Fruit fly (Drosophila melanogaster) whole organism, pupa: ENCODE data around the gene Arr2.

Source experiments
- CG10348 ChIP-seq: fragments of 200-800 bp; sonication (Bioruptor generic); IDR thresholded peaks from 2 replicates; pipeline ENCODE4 v1.3.6; 2022; ENCODE audit warnings: missing biosample characterization, missing genetic modification characterization
- CG12605 ChIP-seq: fragments of 200-800 bp; sonication (Bioruptor generic); IDR thresholded peaks from 2 replicates; pipeline ENCODE4 v1.3.6; 2022; ENCODE audit warnings: missing biosample characterization, missing genetic modification characterization
- CG13204 ChIP-seq: fragments of 200-800 bp; sonication (Bioruptor generic); optimal IDR thresholded peaks from 2 replicates; lab custom pipeline; 2018; ENCODE audit warnings: missing biosample characterization, mild to moderate bottlenecking, missing genetic modification characterization, moderate library complexity
- CG14655 ChIP-seq: fragments of 200-800 bp; sonication (Bioruptor generic); optimal IDR thresholded peaks from 3 replicates; lab custom pipeline; 2017; ENCODE audit warnings: mild to moderate bottlenecking, missing biosample characterization, missing genetic modification reagents, missing genetic modification characterization
- CG15710 ChIP-seq: fragments of 200-800 bp; sonication (Bioruptor generic); optimal IDR thresholded peaks from 2 replicates; lab custom pipeline; 2018; ENCODE audit warnings: missing biosample characterization, mild to moderate bottlenecking, missing genetic modification characterization, moderate library complexity
- CG17806 ChIP-seq: fragments of 200-800 bp; sonication (Bioruptor generic); optimal IDR thresholded peaks from 2 replicates; lab custom pipeline; 2018; ENCODE audit warnings: missing biosample characterization, mild to moderate bottlenecking, missing genetic modification characterization, moderate library complexity
- CG32121 ChIP-seq: fragments of 200-800 bp; sonication (Bioruptor generic); IDR thresholded peaks from 2 replicates; pipeline ENCODE4 v1.3.6; 2022; ENCODE audit warnings: missing biosample characterization, missing genetic modification characterization
- CG34367 ChIP-seq: fragments of 200-800 bp; sonication (Bioruptor generic); optimal IDR thresholded peaks from 2 replicates; lab custom pipeline; 2018; ENCODE audit warnings: missing biosample characterization, mild to moderate bottlenecking, missing genetic modification characterization
- CG4496 ChIP-seq: fragments of 200-800 bp; sonication (Bioruptor generic); IDR thresholded peaks from 3 replicates; pipeline ENCODE4 v1.3.6; 2022; ENCODE audit warnings: missing biosample characterization, missing genetic modification characterization
- CG8159 ChIP-seq: fragments of 200-800 bp; sonication (Bioruptor generic); optimal IDR thresholded peaks from 3 replicates; lab custom pipeline; 2018; ENCODE audit warnings: missing biosample characterization, mild to moderate bottlenecking, missing genetic modification characterization, moderate library complexity
- CG8301 ChIP-seq: fragments of 200-800 bp; sonication (Bioruptor generic); optimal IDR thresholded peaks from 2 replicates; lab custom pipeline; 2018; ENCODE audit warnings: missing biosample characterization, mild to moderate bottlenecking, missing genetic modification characterization
- CG9948 ChIP-seq: fragments of 200-800 bp; sonication (Bioruptor generic); optimal IDR thresholded peaks from 2 replicates; lab custom pipeline; 2018; ENCODE audit warnings: missing biosample characterization, mild to moderate bottlenecking, missing genetic modification characterization, moderate library complexity
- D1 ChIP-seq: fragments of 200-800 bp; sonication (Bioruptor generic); optimal IDR thresholded peaks from 2 replicates; lab custom pipeline; 2018; ENCODE audit warnings: missing biosample characterization, mild to moderate bottlenecking, missing genetic modification characterization, moderate library complexity
- EcR ChIP-seq: fragments of 200-800 bp; sonication (Bioruptor generic); optimal IDR thresholded peaks from 3 replicates; lab custom pipeline; 2019; ENCODE audit warnings: missing biosample characterization, missing genetic modification characterization, mild to moderate bottlenecking, moderate library complexity, missing genetic modification reagents
- Ets98B ChIP-seq: fragments of 200-800 bp; sonication (Bioruptor generic); IDR thresholded peaks from 2 replicates; pipeline ENCODE4 v1.3.6; 2022; ENCODE audit warnings: missing biosample characterization, missing genetic modification characterization
- Pif1A ChIP-seq: fragments of 200-800 bp; sonication (Bioruptor generic); optimal IDR thresholded peaks from 3 replicates; lab custom pipeline; 2016; ENCODE audit warnings: missing biosample characterization, missing genetic modification characterization
- Pif1B ChIP-seq: fragments of 200-800 bp; sonication (Bioruptor generic); optimal IDR thresholded peaks from 3 replicates; lab custom pipeline; 2016; ENCODE audit warnings: missing biosample characterization, missing genetic modification characterization
- Snoo ChIP-seq: fragments of 200-800 bp; sonication (Bioruptor generic); optimal IDR thresholded peaks from 3 replicates; lab custom pipeline; 2017; ENCODE audit warnings: missing biosample characterization, mild to moderate bottlenecking, missing genetic modification characterization, inconsistent platforms
- fd96Ca ChIP-seq: fragments of 200-800 bp; sonication (Bioruptor generic); IDR thresholded peaks from 3 replicates; pipeline ENCODE4 v1.3.6; 2022; ENCODE audit warnings: missing biosample characterization, missing genetic modification characterization
- gl ChIP-seq: fragments of 200-800 bp; sonication (Bioruptor generic); optimal IDR thresholded peaks from 2 replicates; lab custom pipeline; 2018; ENCODE audit warnings: missing biosample characterization, mild to moderate bottlenecking, missing genetic modification characterization
- rn ChIP-seq: fragments of 200-800 bp; sonication (Bioruptor generic); IDR thresholded peaks from 2 replicates; pipeline ENCODE4 v1.3.6; 2022; ENCODE audit warnings: missing biosample characterization, missing genetic modification characterization

The Arr2 gene

DNA sequence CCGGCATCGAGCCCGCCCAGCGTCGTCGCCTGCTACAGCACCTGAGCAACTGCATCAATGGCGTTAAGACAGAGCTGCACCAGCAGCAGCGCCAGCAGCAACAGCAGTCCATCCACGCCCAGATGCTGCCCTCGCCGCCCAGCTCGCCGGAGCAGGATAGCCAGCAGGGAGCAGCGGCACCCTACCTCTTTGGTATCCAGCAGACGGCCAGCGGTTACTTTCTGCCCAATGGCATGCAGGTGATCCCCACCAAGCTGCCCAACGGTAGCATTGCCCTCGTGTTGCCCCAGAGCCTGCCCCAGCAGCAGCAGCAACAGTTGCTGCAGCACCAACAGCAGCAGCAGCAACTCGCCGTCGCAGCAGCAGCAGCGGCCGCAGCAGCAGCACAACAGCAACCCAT lies 29.0 kb upstream of the Arr2 start:
- TF ChIP-seq rn (GFP tag; lab: Robert Waterston, UW): no peak
- TF ChIP-seq, all 21 proteins: peak for 0

DNA sequence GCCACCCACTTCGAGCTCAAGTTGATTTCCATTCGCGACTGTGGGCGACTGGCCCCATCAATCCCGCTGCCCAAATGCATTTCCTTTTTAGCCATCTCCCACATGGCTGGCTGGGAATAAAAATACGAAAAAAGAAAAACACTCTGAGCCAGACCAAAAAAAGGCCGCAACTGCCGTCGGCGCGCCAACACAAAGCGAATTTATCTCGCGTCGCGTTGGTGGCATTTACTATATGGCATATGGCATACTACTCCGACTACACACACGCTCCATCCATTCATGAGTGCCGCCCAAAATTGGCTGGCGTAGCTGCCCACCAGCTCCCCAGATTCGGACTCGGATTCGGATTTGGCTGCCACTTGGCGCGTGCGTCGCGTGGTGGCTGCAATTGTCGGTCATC lies 27.8 kb upstream of the Arr2 start:
- TF ChIP-seq CG4496 (0 out of 3 replicates have a peak, but pooled peaks have one; percentile 28), D1 (tag; lab: Kevin White, UChicago) (no peak)

DNA sequence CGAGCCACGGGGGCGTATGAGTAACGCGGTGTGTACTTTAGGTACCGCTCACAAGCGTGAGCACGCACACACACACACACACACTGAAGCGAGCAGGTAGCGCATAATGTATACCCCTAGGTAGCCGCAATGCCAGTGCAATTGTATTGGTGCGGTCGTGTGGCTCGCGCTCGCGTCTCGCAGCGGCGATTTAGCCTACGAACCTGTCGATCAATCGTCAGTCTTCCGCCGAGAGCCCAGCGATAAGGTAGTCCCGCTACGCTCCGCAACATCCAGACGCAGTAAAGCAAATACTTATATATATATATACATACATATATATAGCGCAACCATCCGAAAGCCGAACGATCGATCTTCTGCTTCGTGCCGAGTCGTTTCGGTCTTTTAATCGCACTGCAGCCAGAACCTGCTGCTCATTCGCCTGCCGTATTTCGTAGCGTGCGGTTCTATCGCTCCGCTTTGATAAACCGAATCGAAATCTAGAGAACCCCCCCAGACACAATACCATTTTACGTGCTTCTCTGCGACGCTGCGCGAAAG lies 26.9 kb upstream of the Arr2 start, which contains the start of gene hry:
TSS of gene hry (plus strand) at position 215 of the 540 bp plus-strand sequence.
- TF ChIP-seq CG4496: peak; percentile 67; the same call in 2 of the 3 replicates
- TF ChIP-seq CG8159 (tag; lab: Kevin White, UChicago): peak; percentile 21
- TF ChIP-seq CG34367 (tag; lab: Kevin White, UChicago): no peak
- TF ChIP-seq CG9948 (tag; lab: Kevin White, UChicago): peak; percentile 13
- no peak for TF ChIP-seq CG10348 (GFP tag; lab: Robert Waterston, UW)
- peak; percentile 59 for TF ChIP-seq Snoo (tag; lab: Kevin White, UChicago)
- peak; percentile 61; the same call in 1 of the 3 replicates for TF ChIP-seq fd96Ca (GFP tag; lab: Robert Waterston, UW)
- TF ChIP-seq CG15710 (tag; lab: Kevin White, UChicago): peak; percentile 30
- TF ChIP-seq CG8301 (tag; lab: Kevin White, UChicago): no peak
- TF ChIP-seq EcR (GFP tag; lab: Kevin White, UChicago): peak; percentile 87
- TF ChIP-seq gl (tag; lab: Kevin White, UChicago): peak; percentile 41
- TF ChIP-seq CG12605 (GFP tag; lab: Robert Waterston, UW): 0 out of 2 replicates have a peak, but pooled peaks have one; percentile 31
- peak; percentile 56; the same call in 1 of the 2 replicates for TF ChIP-seq Ets98B (GFP tag; lab: Robert Waterston, UW)
- TF ChIP-seq CG14655 (GFP tag; lab: Kevin White, UChicago): peak; percentile 8
- peak; percentile 74 for TF ChIP-seq Pif1B (GFP tag; lab: Kevin White, UChicago)
- peak; percentile 99 for TF ChIP-seq CG13204 (GFP tag; lab: Kevin White, UChicago)
- no peak for TF ChIP-seq rn (GFP tag; lab: Robert Waterston, UW)
- no peak for TF ChIP-seq D1 (tag; lab: Kevin White, UChicago)
- TF ChIP-seq CG17806 (tag; lab: Kevin White, UChicago): no peak
- peak; percentile 56 for TF ChIP-seq Pif1A (GFP tag; lab: Kevin White, UChicago)
- peak; percentile 56; the same call in 1 of the 2 replicates for TF ChIP-seq CG32121 (GFP tag; lab: Robert Waterston, UW)

DNA sequence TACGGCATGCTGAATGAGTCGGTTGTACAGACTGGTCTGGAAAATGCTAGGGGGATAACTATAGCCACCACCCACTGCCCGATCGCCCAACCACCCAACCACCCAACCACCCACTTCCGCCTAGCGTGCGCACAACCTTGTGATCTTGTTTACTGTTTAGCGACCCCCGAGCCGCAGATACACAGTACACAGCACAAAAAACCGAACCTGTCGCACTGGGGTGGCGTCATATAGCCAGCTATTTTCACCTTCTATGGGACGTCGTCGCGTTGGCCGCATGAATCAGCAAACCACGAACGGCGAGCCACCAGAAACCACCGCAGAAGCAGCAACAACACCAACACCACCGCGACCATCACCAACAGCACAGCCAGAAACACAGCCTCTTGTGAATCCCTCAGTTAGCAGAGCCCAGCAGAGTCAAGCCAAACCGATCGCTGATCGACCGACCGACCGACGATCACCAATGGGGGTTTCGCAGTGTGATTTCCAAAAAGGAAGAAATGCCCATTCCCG lies 26.4 kb upstream of the Arr2 start:
- TF ChIP-seq CG34367 (tag; lab: Kevin White, UChicago): no peak
- TF ChIP-seq fd96Ca (GFP tag; lab: Robert Waterston, UW): no peak
- no peak for TF ChIP-seq CG13204 (GFP tag; lab: Kevin White, UChicago)
- TF ChIP-seq CG15710 (tag; lab: Kevin White, UChicago): no peak
- no peak for TF ChIP-seq D1 (tag; lab: Kevin White, UChicago)
- TF ChIP-seq gl (tag; lab: Kevin White, UChicago): no peak
- TF ChIP-seq CG8159 (tag; lab: Kevin White, UChicago): no peak
- TF ChIP-seq Pif1A (GFP tag; lab: Kevin White, UChicago): no peak
- no peak for TF ChIP-seq Pif1B (GFP tag; lab: Kevin White, UChicago)
- no peak for TF ChIP-seq CG17806 (tag; lab: Kevin White, UChicago)
- TF ChIP-seq CG10348 (GFP tag; lab: Robert Waterston, UW): no peak

DNA sequence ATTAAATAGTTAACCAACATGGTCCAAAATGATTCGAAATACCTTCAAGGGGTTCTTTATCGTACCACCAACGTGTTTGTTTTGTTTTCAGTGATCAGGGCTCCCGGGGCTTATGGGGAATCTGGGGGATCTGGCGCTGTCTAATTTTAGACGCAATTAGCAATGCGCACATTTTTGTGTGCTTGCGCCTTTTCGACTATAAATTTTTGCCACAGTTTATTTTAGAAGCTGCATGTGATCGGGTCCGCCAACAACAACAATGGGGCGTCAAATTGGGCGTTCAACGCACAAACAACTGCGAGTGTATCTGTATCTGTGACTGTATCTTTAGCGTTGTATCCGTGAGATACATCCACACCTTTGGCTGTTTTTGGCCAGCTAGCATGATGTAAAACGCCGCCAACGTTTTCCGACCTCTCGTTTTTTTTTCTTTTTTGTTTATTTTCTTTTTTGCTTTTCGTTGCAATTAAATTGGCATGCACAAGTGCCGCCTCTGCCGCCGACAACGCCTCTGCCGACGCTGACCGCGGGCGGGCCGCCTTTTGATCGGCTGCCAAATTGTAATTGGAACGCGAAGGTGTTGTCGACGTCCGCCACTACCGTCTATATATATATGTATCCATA lies 24.8 kb upstream of the Arr2 start:
- TF ChIP-seq CG12605 (GFP tag; lab: Robert Waterston, UW): 0 out of 2 replicates have a peak, but pooled peaks have one; percentile 40
- no peak for TF ChIP-seq gl (tag; lab: Kevin White, UChicago)
- peak; percentile 83 for TF ChIP-seq CG32121 (GFP tag; lab: Robert Waterston, UW)
- peak; percentile 50; the same call in 1 of the 2 replicates for TF ChIP-seq Ets98B (GFP tag; lab: Robert Waterston, UW)
- TF ChIP-seq CG14655 (GFP tag; lab: Kevin White, UChicago): no peak
- peak; percentile 47; the same call in 1 of the 3 replicates for TF ChIP-seq fd96Ca (GFP tag; lab: Robert Waterston, UW)
